Fruit fly (Drosophila melanogaster) whole organism, embryonic: ENCODE measurements around the gene Jhbp12.

Source experiments
- Asciz ChIP-seq: fragments of 200-800 bp; sonication (Bioruptor generic); optimal IDR thresholded peaks from 2 replicates; lab custom pipeline; 2017; ENCODE audit warnings: missing biosample characterization, mild to moderate bottlenecking, missing genetic modification characterization, missing genetic modification reagents
- Bdp1 ChIP-seq: fragments of 200-800 bp; sonication (Bioruptor generic); optimal IDR thresholded peaks from 3 replicates; lab custom pipeline; 2016; ENCODE audit warnings: missing biosample characterization, missing genetic modification characterization
- BtbVII ChIP-seq: fragments of 200-800 bp; sonication (Bioruptor generic); optimal IDR thresholded peaks from 3 replicates; lab custom pipeline; 2017; ENCODE audit warnings: missing biosample characterization, mild to moderate bottlenecking, missing genetic modification characterization
- CG10147 ChIP-seq: fragments of 200-800 bp; sonication (Bioruptor generic); optimal IDR thresholded peaks from 2 replicates; lab custom pipeline; 2019; ENCODE audit warnings: missing biosample characterization, mild to moderate bottlenecking, missing genetic modification characterization, moderate library complexity
- CG10431 ChIP-seq: fragments of 200-800 bp; sonication (Bioruptor generic); optimal IDR thresholded peaks from 3 replicates; lab custom pipeline; 2018; ENCODE audit warnings: missing biosample characterization, mild to moderate bottlenecking, missing genetic modification characterization
- CG12071 ChIP-seq: fragments of 200-800 bp; sonication (Bioruptor generic); optimal IDR thresholded peaks from 3 replicates; lab custom pipeline; 2018; ENCODE audit warnings: missing biosample characterization, mild to moderate bottlenecking, missing genetic modification characterization
- CG13775 ChIP-seq: fragments of 200-800 bp; sonication (Bioruptor generic); optimal IDR thresholded peaks from 3 replicates; lab custom pipeline; 2017; ENCODE audit warnings: missing biosample characterization, mild to moderate bottlenecking, missing genetic modification characterization
- CG1529 ChIP-seq: fragments of 200-800 bp; sonication (Bioruptor generic); optimal IDR thresholded peaks from 3 replicates; lab custom pipeline; 2018; ENCODE audit warnings: missing biosample characterization, missing genetic modification characterization
- CG17802 ChIP-seq: fragments of 200-800 bp; sonication (Bioruptor generic); optimal IDR thresholded peaks from 2 replicates; lab custom pipeline; 2018; ENCODE audit warnings: missing biosample characterization, mild to moderate bottlenecking, missing genetic modification characterization, moderate library complexity
- CG18764 ChIP-seq: fragments of 200-800 bp; sonication (Bioruptor generic); optimal IDR thresholded peaks from 3 replicates; lab custom pipeline; 2016; ENCODE audit warnings: missing biosample characterization, missing genetic modification characterization
- CG33213 ChIP-seq: fragments of 200-800 bp; sonication (Bioruptor generic); optimal IDR thresholded peaks from 3 replicates; lab custom pipeline; 2016; ENCODE audit warnings: missing biosample characterization, missing genetic modification characterization
- CG43689 ChIP-seq: fragments of 200-800 bp; sonication (Bioruptor generic); IDR thresholded peaks from 2 replicates; pipeline ENCODE4 v1.3.6; 2022; ENCODE audit warnings: missing biosample characterization, missing genetic modification characterization
- CG5245 ChIP-seq: fragments of 200-800 bp; sonication (Bioruptor generic); optimal IDR thresholded peaks from 3 replicates; lab custom pipeline; 2016; ENCODE audit warnings: missing biosample characterization, missing genetic modification characterization
- CG6654 ChIP-seq: fragments of 200-800 bp; sonication (Bioruptor generic); optimal IDR thresholded peaks from 2 replicates; lab custom pipeline; 2017; ENCODE audit warnings: missing biosample characterization, mild to moderate bottlenecking, missing genetic modification characterization
- CG7928 ChIP-seq: fragments of 200-800 bp; sonication (Bioruptor generic); optimal IDR thresholded peaks from 2 replicates; lab custom pipeline; 2017; ENCODE audit warnings: missing biosample characterization, mild to moderate bottlenecking, missing genetic modification characterization
- CG7987 ChIP-seq: fragments of 200-800 bp; sonication (Bioruptor generic); optimal IDR thresholded peaks from 2 replicates; lab custom pipeline; 2018; ENCODE audit warnings: missing biosample characterization, mild to moderate bottlenecking, missing genetic modification characterization, moderate library complexity
- CG8478 ChIP-seq: fragments of >200 bp; optimal IDR thresholded peaks from 2 replicates; lab custom pipeline; 2018
- CG9215 ChIP-seq: fragments of 200-800 bp; sonication (Bioruptor generic); IDR thresholded peaks from 2 replicates; pipeline ENCODE4 v1.3.6; 2022; ENCODE audit warnings: missing biosample characterization, missing genetic modification characterization
- D19A ChIP-seq: fragments of 200-800 bp; optimal IDR thresholded peaks from 3 replicates; lab custom pipeline; 2019; ENCODE audit warnings: missing biosample characterization, mild to moderate bottlenecking, missing genetic modification characterization, moderate library complexity
- Dbx ChIP-seq: fragments of 200-800 bp; sonication (Bioruptor generic); IDR thresholded peaks from 3 replicates; pipeline ENCODE4 v1.3.6; 2022; ENCODE audit warnings: missing biosample characterization, missing genetic modification characterization
- Deaf1 ChIP-seq: fragments of 200-800 bp; optimal IDR thresholded peaks from 3 replicates; lab custom pipeline; 2019; ENCODE audit warnings: missing biosample characterization, mild to moderate bottlenecking, missing genetic modification characterization, moderate library complexity
- Dip3 ChIP-seq: fragments of 200-800 bp; sonication (Bioruptor generic); optimal IDR thresholded peaks from 3 replicates; lab custom pipeline; 2016; ENCODE audit warnings: missing biosample characterization, missing genetic modification characterization
- Dp ChIP-seq: fragments of 200-800 bp; sonication (Bioruptor generic); optimal IDR thresholded peaks from 2 replicates; lab custom pipeline; 2018; ENCODE audit warnings: missing biosample characterization, mild to moderate bottlenecking, missing genetic modification characterization, moderate library complexity
- E2f1 ChIP-seq: fragments of 200-800 bp; sonication (Bioruptor generic); IDR thresholded peaks from 2 replicates; pipeline ENCODE4 v1.3.6; 2022; ENCODE audit warnings: missing biosample characterization, missing genetic modification characterization
- Fer2 ChIP-seq: fragments of 200-800 bp; sonication (Bioruptor generic); optimal IDR thresholded peaks from 2 replicates; lab custom pipeline; 2018; ENCODE audit warnings: missing biosample characterization, mild to moderate bottlenecking, missing genetic modification characterization, moderate library complexity
- Hand ChIP-seq: fragments of 200-800 bp; sonication (Bioruptor generic); optimal IDR thresholded peaks from 2 replicates; lab custom pipeline; 2017; ENCODE audit warnings: mild to moderate bottlenecking, missing biosample characterization, missing genetic modification reagents, missing genetic modification characterization
- Hr51 ChIP-seq, 2 experiments: fragments of 200-800 bp; sonication (Bioruptor generic); optimal IDR thresholded peaks; 2 replicates in 1 of 2; 3 replicates in 1 of 2; lab custom pipeline; 2016 to 2018; ENCODE audit warnings: missing biosample characterization in 2 of 2, missing genetic modification characterization in 2 of 2, mild to moderate bottlenecking in 1 of 2, moderate library complexity in 1 of 2
- Myb ChIP-seq: fragments of 200-800 bp; sonication (Bioruptor generic); optimal IDR thresholded peaks from 2 replicates; lab custom pipeline; 2016; ENCODE audit warnings: missing biosample characterization, missing genetic modification characterization
- Sox102F ChIP-seq: fragments of 200-800 bp; sonication (Bioruptor generic); optimal IDR thresholded peaks from 2 replicates; lab custom pipeline; 2018; ENCODE audit warnings: missing biosample characterization, mild to moderate bottlenecking, missing genetic modification characterization, moderate library complexity
- Sry-δ ChIP-seq: fragments of 200-800 bp; sonication (Bioruptor generic); optimal IDR thresholded peaks from 2 replicates; lab custom pipeline; 2016; ENCODE audit warnings: missing biosample characterization, missing genetic modification characterization
- bab2 ChIP-seq: fragments of 200-800 bp; sonication (Bioruptor generic); optimal IDR thresholded peaks from 2 replicates; lab custom pipeline; 2016; ENCODE audit warnings: missing biosample characterization, missing genetic modification characterization
- cwo ChIP-seq: fragments of 200-800 bp; sonication (Bioruptor generic); optimal IDR thresholded peaks from 3 replicates; lab custom pipeline; 2017; ENCODE audit warnings: missing biosample characterization, missing genetic modification characterization, mild to moderate bottlenecking, moderate library complexity, missing genetic modification reagents
- ftz-f1 ChIP-seq: fragments of 200-800 bp; sonication (Bioruptor generic); optimal IDR thresholded peaks from 2 replicates; lab custom pipeline; 2016; ENCODE audit warnings: missing biosample characterization, missing genetic modification characterization
- hbn ChIP-seq: fragments of 200-800 bp; sonication (Bioruptor generic); IDR thresholded peaks from 2 replicates; pipeline ENCODE4 v1.3.6; 2022; ENCODE audit warnings: missing biosample characterization, missing genetic modification characterization; ENCODE audit not compliant: partially characterized antibody
- insv ChIP-seq, 2 experiments: fragments of 200-800 bp; sonication (Bioruptor generic); optimal IDR thresholded peaks; 3 replicates each; lab custom pipeline; 2016 to 2018; ENCODE audit warnings: missing biosample characterization in 2 of 2, missing genetic modification characterization in 2 of 2
- jing ChIP-seq: fragments of 200-800 bp; sonication (Bioruptor generic); optimal IDR thresholded peaks from 2 replicates; lab custom pipeline; 2018; ENCODE audit warnings: missing biosample characterization, mild to moderate bottlenecking, missing genetic modification characterization
- ken ChIP-seq: fragments of 200-800 bp; sonication (Bioruptor generic); IDR thresholded peaks from 3 replicates; pipeline ENCODE4 v1.3.6; 2022; ENCODE audit warnings: missing biosample characterization, missing genetic modification characterization
- nau ChIP-seq: fragments of 200-800 bp; sonication (Bioruptor generic); optimal IDR thresholded peaks from 3 replicates; lab custom pipeline; 2017; ENCODE audit warnings: missing biosample characterization, mild to moderate bottlenecking, missing genetic modification characterization, missing genetic modification reagents
- pan ChIP-seq, 4 experiments: fragments of >200 bp in 3 of 4; fragments of 200-800 bp in 1 of 4; sonication (Bioruptor generic) in 1 of 4; optimal IDR thresholded peaks in 3 of 4; IDR thresholded peaks in 1 of 4; 2 replicates each; pipeline versions ENCODE4 v1.3.6 to Lab custom; 2017 to 2022; ENCODE audit warnings: missing biosample characterization in 2 of 4, missing genetic modification characterization in 2 of 4, mixed read lengths in 1 of 4
- peb ChIP-seq: fragments of 200-800 bp; sonication (Bioruptor generic); IDR thresholded peaks from 2 replicates; pipeline ENCODE4 v1.3.6; 2022; ENCODE audit warnings: missing biosample characterization, missing genetic modification characterization
- run ChIP-seq: fragments of 200-800 bp; sonication (Bioruptor generic); optimal IDR thresholded peaks from 3 replicates; lab custom pipeline; 2018; ENCODE audit warnings: missing biosample characterization, mild to moderate bottlenecking, missing genetic modification characterization
- slp2 ChIP-seq: fragments of 200-800 bp; sonication (Bioruptor generic); optimal IDR thresholded peaks from 2 replicates; lab custom pipeline; 2016; ENCODE audit warnings: missing biosample characterization, missing genetic modification characterization
- so ChIP-seq: fragments of 200-800 bp; sonication (Bioruptor generic); IDR thresholded peaks from 3 replicates; pipeline ENCODE4 v1.3.6; 2022; ENCODE audit warnings: missing biosample characterization, missing genetic modification characterization
- sqz ChIP-seq: fragments of 200-800 bp; sonication (Bioruptor generic); optimal IDR thresholded peaks from 3 replicates; lab custom pipeline; 2018; ENCODE audit warnings: missing biosample characterization, mild to moderate bottlenecking, missing genetic modification characterization
- tll ChIP-seq, 2 experiments: fragments of 200-800 bp in 1 of 2; fragments of >200 bp in 1 of 2; sonication (Bioruptor generic) in 1 of 2; optimal IDR thresholded peaks; 2 replicates each; lab custom pipeline; 2017 to 2019; ENCODE audit warnings: missing biosample characterization in 2 of 2, missing genetic modification characterization in 2 of 2, mild to moderate bottlenecking in 1 of 2, moderate library complexity in 1 of 2
- tna ChIP-seq: fragments of 200-800 bp; sonication (Bioruptor generic); IDR thresholded peaks from 2 replicates; pipeline ENCODE4 v1.3.6; 2022; ENCODE audit warnings: missing biosample characterization, missing genetic modification characterization; ENCODE audit not compliant: partially characterized antibody
- vnd ChIP-seq: fragments of 200-800 bp; sonication (Bioruptor generic); IDR thresholded peaks from 3 replicates; pipeline ENCODE4 v1.3.6; 2022; ENCODE audit warnings: missing biosample characterization, missing genetic modification characterization; ENCODE audit not compliant: partially characterized antibody
- zen2 ChIP-seq: fragments of 200-800 bp; sonication (Bioruptor generic); IDR thresholded peaks from 3 replicates; pipeline ENCODE4 v1.3.6; 2022; ENCODE audit warnings: missing biosample characterization, missing genetic modification characterization; ENCODE audit not compliant: partially characterized antibody

The Jhbp12 gene

DNA sequence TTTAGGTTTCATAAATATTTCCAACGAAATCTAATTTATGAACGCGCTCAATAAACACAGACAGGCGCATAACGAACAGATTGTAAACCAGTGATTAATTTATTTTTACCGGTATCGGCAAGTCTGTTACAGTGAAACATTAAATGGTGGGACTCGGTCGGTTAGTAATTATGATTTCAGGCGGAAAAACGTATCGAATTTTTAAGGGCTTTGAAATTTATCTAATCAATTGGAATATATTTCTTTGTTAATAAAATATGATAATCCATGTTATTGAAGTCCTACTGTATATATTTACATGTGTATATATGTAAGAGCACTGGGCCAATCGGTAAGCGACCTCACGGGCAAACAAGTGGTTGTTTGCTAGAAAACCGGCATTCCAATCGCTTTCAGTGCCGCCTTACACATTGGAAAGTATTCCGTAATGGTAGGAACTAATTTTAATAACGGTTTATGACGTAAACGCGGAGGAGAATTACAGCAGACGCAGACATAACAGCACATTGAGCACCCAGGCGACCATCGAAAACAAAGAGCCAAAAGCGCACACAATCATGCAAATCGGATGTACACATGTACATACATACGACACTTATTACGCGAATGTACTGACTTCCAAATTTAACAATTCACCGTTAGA lies 18.6 kb downstream of the Jhbp12 start (continued):
- TF ChIP-seq CG7987 (GFP tag; lab: Kevin White, UChicago) (peak; percentile 63), CG10147 (no peak), Myb (GFP tag; lab: Kevin White, UChicago) (peak; percentile 51), Hand (GFP tag; lab: Kevin White, UChicago) (peak; percentile 92), bab2 (GFP tag; lab: Kevin White, UChicago) (peak; percentile 93), CG1529 (peak; percentile 83), ftz-f1 (GFP tag; lab: Kevin White, UChicago) (peak; percentile 13), Sry-δ (peak; percentile 48), CG43689 (peak; percentile 95), jing (GFP tag; lab: Kevin White, UChicago) (peak; percentile 78), Fer2 (peak; percentile 92), slp2 (GFP tag; lab: Kevin White, UChicago) (peak; percentile 64), cwo (GFP tag; lab: Kevin White, UChicago) (no peak), CG18764 (GFP tag; lab: Kevin White, UChicago) (peak; percentile 58), CG33213 (no peak), CG10431 (GFP tag; lab: Kevin White, UChicago) (peak; percentile 68), CG7928 (GFP tag; lab: Kevin White, UChicago) (peak; percentile 63), Bdp1 (GFP tag; lab: Kevin White, UChicago) (peak; percentile 78), CG17802 (tag; lab: Kevin White, UChicago) (peak; percentile 29), Dbx (GFP tag; lab: Robert Waterston, UW) (peak; percentile 96), CG9215 (GFP tag; lab: Robert Waterston, UW) (peak; percentile 90), CG5245 (GFP tag; lab: Kevin White, UChicago) (peak; percentile 87), pan (optimal IDR thresholded peaks at IDR 0.05; lab: Kevin White, UChicago) (no peak), pan (GFP tag; optimal IDR thresholded peaks at IDR 0.05 in 1 of 2, IDR thresholded peaks at IDR 0.05 in 1 of 2) (peak in 1 of 2 experiments; percentile 96), CG12071 (GFP tag; lab: Kevin White, UChicago) (peak; percentile 82), Dip3 (GFP tag; lab: Kevin White, UChicago) (peak; percentile 90), hbn (GFP tag; lab: Robert Waterston, UW) (no peak), run (tag; lab: Kevin White, UChicago) (peak; percentile 80), CG6654 (peak; percentile 32), CG13775 (GFP tag; lab: Kevin White, UChicago) (peak; percentile 83), insv (GFP tag; optimal IDR thresholded peaks at IDR 0.05; lab: Kevin White, UChicago) (peak in 1 of 2 experiments; percentile 46), nau (GFP tag; lab: Kevin White, UChicago) (no peak), so (peak; percentile 97), D19A (tag; lab: Kevin White, UChicago) (no peak), Sox102F (GFP tag; lab: Kevin White, UChicago) (peak; percentile 96), Asciz (GFP tag; lab: Kevin White, UChicago) (peak; percentile 91), E2f1 (peak; percentile 94), Deaf1 (tag; lab: Kevin White, UChicago) (no peak), sqz (GFP tag; lab: Kevin White, UChicago) (no peak), Hr51 (GFP tag; optimal IDR thresholded peaks at IDR 0.05; lab: Kevin White, UChicago) (peak; percentile 87 to 96), peb (GFP tag; lab: Robert Waterston, UW) (peak; percentile 83), tna (GFP tag; lab: Robert Waterston, UW) (no peak), Dp (peak; percentile 1), zen2 (GFP tag; lab: Robert Waterston, UW) (no peak), BtbVII (GFP tag; lab: Kevin White, UChicago) (peak; percentile 77), CG8478 (no peak), vnd (no peak), tll (GFP tag; optimal IDR thresholded peaks at IDR 0.05; lab: Kevin White, UChicago) (no peak), ken (GFP tag; lab: Robert Waterston, UW) (peak; percentile 92)
